Fruit fly (Drosophila melanogaster): ENCODE data around the gene Tb.

Tb gene

DNA sequence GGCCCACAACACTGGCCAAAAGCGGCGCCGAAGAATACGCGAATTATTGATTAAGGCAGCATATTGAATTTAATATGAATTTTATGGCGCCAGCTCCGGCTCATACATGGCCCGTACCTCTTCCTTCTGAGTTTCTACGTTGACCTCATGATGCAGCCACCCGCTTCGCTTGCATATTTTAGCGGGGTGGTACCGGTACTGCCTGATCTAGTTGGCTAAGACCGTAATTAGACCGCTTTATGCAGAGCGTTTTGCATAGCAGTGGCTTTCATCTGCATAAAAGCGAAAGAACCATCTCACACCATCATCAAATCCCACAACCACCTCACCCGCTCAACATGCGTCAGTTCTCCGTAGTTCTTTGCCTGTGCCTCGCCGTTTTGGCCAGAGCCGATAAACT, 26.6 kb upstream of the Tb start, which contains the start of gene TwdlJ:
TwdlJ (plus strand) TSS at position 301 of the 400 bp plus-strand sequence.
- TF ChIP-seq dmrt93B (GFP tag; optimal IDR thresholded peaks at IDR 0.05) (no peak), Jra (GFP tag; optimal IDR thresholded peaks at IDR 0.05) (no peak), HLH106 (tag; optimal IDR thresholded peaks at IDR 0.05) (no peak), psq (GFP tag; optimal IDR thresholded peaks at IDR 0.05) (no peak), woc (GFP tag; optimal IDR thresholded peaks at IDR 0.05) (no peak), Myc (optimal IDR thresholded peaks at IDR 0.05) (no peak), ey (GFP tag; optimal IDR thresholded peaks at IDR 0.05) (no peak), Hnf4 (GFP tag; optimal IDR thresholded peaks at IDR 0.05) (no peak), sv (GFP tag; optimal IDR thresholded peaks at IDR 0.05) (no peak), usp (GFP tag; optimal IDR thresholded peaks at IDR 0.05) (no peak), Dfd (GFP tag; optimal IDR thresholded peaks at IDR 0.05) (no peak), Rel (GFP tag; optimal IDR thresholded peaks at IDR 0.05) (no peak), Rel (tag; optimal IDR thresholded peaks at IDR 0.05) (no peak), dl (GFP tag; optimal IDR thresholded peaks at IDR 0.05; ENCODE audit: insufficient read depth in 1 of 2, partially characterized antibody in 2 of 2) (no peak)

DNA sequence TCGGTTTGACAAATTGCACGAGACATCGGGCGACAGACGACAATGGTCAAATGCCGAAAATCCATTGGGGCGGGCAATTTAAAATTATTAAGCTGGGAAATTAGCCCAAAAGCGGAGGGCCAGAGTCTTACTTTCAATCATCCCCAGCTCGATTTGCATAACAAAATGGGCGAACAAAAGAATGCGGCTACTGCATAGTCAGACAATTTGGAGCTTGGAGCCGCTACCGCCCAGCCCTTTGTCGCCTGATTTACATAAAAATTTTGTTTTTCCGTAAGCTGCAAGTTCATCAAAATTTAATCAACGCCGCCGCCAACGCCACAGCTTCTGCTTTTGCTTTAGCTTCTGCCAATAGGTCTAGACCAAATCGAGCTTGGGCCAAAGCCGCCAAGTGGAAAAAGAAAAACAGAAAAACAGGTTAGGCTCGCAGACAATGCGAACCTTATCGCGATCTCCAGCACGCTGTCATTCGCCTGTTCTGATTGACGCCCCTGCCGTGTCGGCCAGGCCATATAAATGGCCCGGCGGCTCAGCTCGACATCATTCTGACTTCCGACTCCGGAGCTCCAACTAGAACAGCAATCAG, 24.8 kb upstream of the Tb start, which contains the start of gene TwdlN:
TwdlN (plus strand) TSS at position 536 of the 586 bp plus-strand sequence.
- TF ChIP-seq Hr78 (GFP tag; optimal IDR thresholded peaks at IDR 0.05) = no peak
- no peak for TF ChIP-seq Hnf4 (GFP tag; optimal IDR thresholded peaks at IDR 0.05)
- no peak for TF ChIP-seq Abd-B (GFP tag; optimal IDR thresholded peaks at IDR 0.05)
- no peak for TF ChIP-seq pan (optimal IDR thresholded peaks at IDR 0.05)
- no peak for TF ChIP-seq dmrt93B (GFP tag; optimal IDR thresholded peaks at IDR 0.05)
- TF ChIP-seq Vsx2 (GFP tag; optimal IDR thresholded peaks at IDR 0.05; ENCODE audit: partially characterized antibody) = no peak
- TF ChIP-seq psq (GFP tag; optimal IDR thresholded peaks at IDR 0.05) = no peak
- TF ChIP-seq dl (GFP tag; optimal IDR thresholded peaks at IDR 0.05; ENCODE audit: insufficient read depth in 1 of 2, partially characterized antibody in 2 of 2) = no peak
- TF ChIP-seq ey (GFP tag; optimal IDR thresholded peaks at IDR 0.05) = no peak
- TF ChIP-seq Jra (GFP tag; optimal IDR thresholded peaks at IDR 0.05) = no peak
- no peak for TF ChIP-seq Mio (GFP tag; optimal IDR thresholded peaks at IDR 0.05)
- no peak for TF ChIP-seq N (GFP tag; optimal IDR thresholded peaks at IDR 0.05)
- TF ChIP-seq CrebA (GFP tag; optimal IDR thresholded peaks at IDR 0.05; ENCODE audit: borderline replicate concordance) = no peak
- no peak for TF ChIP-seq Dif (GFP tag; optimal IDR thresholded peaks at IDR 0.05; ENCODE audit: partially characterized antibody)
- no peak for TF ChIP-seq sv (GFP tag; optimal IDR thresholded peaks at IDR 0.05)
- no peak for TF ChIP-seq Myc (optimal IDR thresholded peaks at IDR 0.05)
- no peak for TF ChIP-seq brk (GFP tag; optimal IDR thresholded peaks at IDR 0.05)
- no peak for TF ChIP-seq h (GFP tag; optimal IDR thresholded peaks at IDR 0.05)
- no peak for TF ChIP-seq Dfd (GFP tag; optimal IDR thresholded peaks at IDR 0.05)
- no peak for TF ChIP-seq Sp1 (GFP tag; optimal IDR thresholded peaks at IDR 0.05)

DNA sequence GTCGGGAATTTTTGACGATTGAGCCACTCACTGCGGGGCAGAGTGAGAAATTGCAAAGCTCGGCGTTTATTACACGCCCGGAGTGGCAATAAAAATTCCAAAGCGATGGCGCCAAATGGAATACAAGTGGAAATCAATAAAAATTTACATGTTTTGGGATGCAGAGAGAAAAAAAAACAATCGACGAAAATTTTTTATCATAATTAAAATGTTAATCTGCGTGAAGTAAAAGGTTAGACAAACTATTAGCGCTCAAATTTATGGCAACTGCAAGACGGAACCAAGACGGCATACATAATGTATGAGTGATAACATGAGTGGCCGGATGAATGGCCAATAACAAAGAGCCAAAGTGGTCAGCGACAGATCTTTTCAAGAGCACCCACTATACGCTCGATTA, 23.2 kb upstream of the Tb start:
- TF ChIP-seq sv (GFP tag; optimal IDR thresholded peaks at IDR 0.05) (no peak), CrebA (GFP tag; optimal IDR thresholded peaks at IDR 0.05; ENCODE audit: borderline replicate concordance) (no peak), Mio (GFP tag; optimal IDR thresholded peaks at IDR 0.05) (no peak), woc (GFP tag; optimal IDR thresholded peaks at IDR 0.05) (no peak)

DNA sequence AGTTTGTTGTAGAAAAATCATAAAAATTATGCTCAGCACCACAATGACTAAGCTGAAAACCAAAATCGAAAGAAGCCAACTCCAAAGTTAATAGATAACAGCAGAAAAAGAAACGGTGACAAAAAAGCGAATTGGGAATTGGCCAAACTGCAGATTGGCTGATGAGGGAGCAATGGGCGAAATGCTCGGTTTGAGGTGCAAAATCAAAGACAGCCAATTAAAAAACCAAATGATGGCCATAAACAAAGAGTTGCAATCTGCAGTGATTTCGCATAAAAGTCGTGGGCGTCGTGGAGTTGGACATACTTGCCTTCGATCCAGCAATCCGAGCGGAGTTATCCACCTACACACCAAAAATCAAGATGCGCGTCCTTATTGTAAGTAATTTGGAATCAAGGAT, 22.8 kb upstream of the Tb start, which contains the start of gene TwdlH:
TwdlH (plus strand) TSS at position 301 of the 400 bp plus-strand sequence.
- TF ChIP-seq br (GFP tag; optimal IDR thresholded peaks at IDR 0.05) (no peak), Vsx2 (GFP tag; optimal IDR thresholded peaks at IDR 0.05; ENCODE audit: partially characterized antibody) (no peak), foxo (GFP tag; optimal IDR thresholded peaks at IDR 0.05) (no peak), psq (GFP tag; optimal IDR thresholded peaks at IDR 0.05) (no peak), Dif (GFP tag; optimal IDR thresholded peaks at IDR 0.05; ENCODE audit: partially characterized antibody) (no peak), tai (GFP tag; optimal IDR thresholded peaks at IDR 0.05) (no peak), lola (GFP tag; optimal IDR thresholded peaks at IDR 0.05) (no peak), brk (GFP tag; optimal IDR thresholded peaks at IDR 0.05) (no peak), Hr78 (GFP tag; optimal IDR thresholded peaks at IDR 0.05) (no peak), dmrt93B (GFP tag; optimal IDR thresholded peaks at IDR 0.05) (no peak), CG32264 (GFP tag; optimal IDR thresholded peaks at IDR 0.05) (no peak), Rel (GFP tag; optimal IDR thresholded peaks at IDR 0.05) (no peak), Rel (tag; optimal IDR thresholded peaks at IDR 0.05) (no peak), Hr83 (GFP tag; optimal IDR thresholded peaks at IDR 0.05; ENCODE audit: poor library complexity, severe bottlenecking) (no peak), Abd-B (GFP tag; optimal IDR thresholded peaks at IDR 0.05) (no peak), dsf (GFP tag; optimal IDR thresholded peaks at IDR 0.05; ENCODE audit: borderline replicate concordance) (no peak)
